Fruit fly (Drosophila melanogaster) whole organism, embryonic: Measurements from ENCODE around the gene Osi21.
A peak's percentile ranks its signal among the peaks of the same experiment; 100 is the strongest.

ENCODE experiments used
- Atf3 ChIP-seq: fragments of 200-800 bp; sonication (Bioruptor generic); optimal IDR thresholded peaks from 3 replicates; lab custom pipeline; 2016; ENCODE audit warnings: missing biosample characterization, missing genetic modification characterization
- CG1024 ChIP-seq: fragments of 200-800 bp; sonication (Bioruptor generic); IDR thresholded peaks from 2 replicates; pipeline ENCODE4 v1.3.6; 2022; ENCODE audit warnings: missing biosample characterization, missing genetic modification characterization
- CG10267 ChIP-seq: fragments of 200-800 bp; sonication (Bioruptor generic); optimal IDR thresholded peaks from 2 replicates; lab custom pipeline; 2018; ENCODE audit warnings: missing biosample characterization, mild to moderate bottlenecking, missing genetic modification characterization, moderate library complexity
- CG10565 ChIP-seq: fragments of 200-800 bp; sonication (Bioruptor generic); optimal IDR thresholded peaks from 3 replicates; lab custom pipeline; 2016; ENCODE audit warnings: missing biosample characterization, mild to moderate bottlenecking, missing genetic modification characterization
- CG11504 ChIP-seq: fragments of 200-800 bp; sonication (Bioruptor generic); optimal IDR thresholded peaks from 3 replicates; lab custom pipeline; 2019; ENCODE audit warnings: missing biosample characterization, mild to moderate bottlenecking, missing genetic modification characterization, moderate library complexity
- CG11696 ChIP-seq: fragments of 200-800 bp; sonication (Bioruptor generic); IDR thresholded peaks from 2 replicates; pipeline ENCODE4 v1.3.6; 2022; ENCODE audit warnings: missing biosample characterization, missing genetic modification characterization
- CG12299 ChIP-seq: fragments of 200-800 bp; sonication (Bioruptor generic); optimal IDR thresholded peaks from 2 replicates; lab custom pipeline; 2018; ENCODE audit warnings: missing biosample characterization, mild to moderate bottlenecking, missing genetic modification characterization
- CG12391 ChIP-seq: fragments of 200-800 bp; sonication (Bioruptor generic); optimal IDR thresholded peaks from 3 replicates; lab custom pipeline; 2018; ENCODE audit warnings: missing biosample characterization, mild to moderate bottlenecking, missing genetic modification characterization, moderate library complexity
- CG13296 ChIP-seq: fragments of 200-800 bp; sonication (Bioruptor generic); optimal IDR thresholded peaks from 3 replicates; lab custom pipeline; 2018; ENCODE audit warnings: missing biosample characterization, mild to moderate bottlenecking, missing genetic modification characterization
- CG15514 ChIP-seq: fragments of 200-800 bp; sonication (Bioruptor generic); optimal IDR thresholded peaks from 3 replicates; lab custom pipeline; 2017; ENCODE audit warnings: missing biosample characterization, missing genetic modification characterization, mild to moderate bottlenecking, moderate library complexity, missing genetic modification reagents
- CG16779 ChIP-seq: fragments of 200-800 bp; sonication (Bioruptor generic); IDR thresholded peaks from 2 replicates; pipeline ENCODE4 v1.3.6; 2022; ENCODE audit warnings: missing biosample characterization, missing genetic modification characterization
- CG17361 ChIP-seq: fragments of 200-800 bp; sonication (Bioruptor generic); IDR thresholded peaks from 3 replicates; pipeline ENCODE4 v1.3.6; 2022; ENCODE audit warnings: missing biosample characterization, missing genetic modification characterization
- CG18599 ChIP-seq: fragments of 200-800 bp; sonication (Bioruptor generic); optimal IDR thresholded peaks from 3 replicates; lab custom pipeline; 2017; ENCODE audit warnings: missing biosample characterization, missing genetic modification characterization, mild to moderate bottlenecking, moderate library complexity, missing genetic modification reagents
- CG2116 ChIP-seq: fragments of 200-800 bp; sonication (Bioruptor generic); optimal IDR thresholded peaks from 3 replicates; lab custom pipeline; 2018; ENCODE audit warnings: missing biosample characterization, mild to moderate bottlenecking, missing genetic modification characterization
- CG2120 ChIP-seq: fragments of 200-800 bp; sonication (Bioruptor generic); optimal IDR thresholded peaks from 3 replicates; lab custom pipeline; 2016; ENCODE audit warnings: missing biosample characterization, missing genetic modification characterization
- CG2129 ChIP-seq: fragments of 200-800 bp; sonication (Bioruptor generic); IDR thresholded peaks from 2 replicates; pipeline ENCODE4 v1.3.6; 2022; ENCODE audit warnings: missing biosample characterization, missing genetic modification characterization; ENCODE audit not compliant: partially characterized antibody
- CG30403 ChIP-seq: fragments of 200-800 bp; sonication (Bioruptor generic); optimal IDR thresholded peaks from 3 replicates; lab custom pipeline; 2016; ENCODE audit warnings: missing biosample characterization, missing genetic modification characterization
- CG31224 ChIP-seq: fragments of 200-800 bp; sonication (Bioruptor generic); IDR thresholded peaks from 2 replicates; pipeline ENCODE4 v1.3.6; 2022; ENCODE audit warnings: missing biosample characterization, missing genetic modification characterization
- CG4854 ChIP-seq: fragments of 200-800 bp; sonication (Bioruptor generic); optimal IDR thresholded peaks from 2 replicates; lab custom pipeline; 2016; ENCODE audit warnings: missing biosample characterization, missing genetic modification characterization, inconsistent platforms
- CoRest ChIP-seq: fragments of 200-800 bp; sonication (Bioruptor generic); optimal IDR thresholded peaks from 3 replicates; lab custom pipeline; 2018; ENCODE audit warnings: missing biosample characterization, mild to moderate bottlenecking, missing genetic modification characterization, moderate library complexity
- Deaf1 ChIP-seq: fragments of 200-800 bp; optimal IDR thresholded peaks from 3 replicates; lab custom pipeline; 2019; ENCODE audit warnings: missing biosample characterization, mild to moderate bottlenecking, missing genetic modification characterization, moderate library complexity
- Ets97D ChIP-seq: fragments of 200-800 bp; sonication (Bioruptor generic); optimal IDR thresholded peaks from 3 replicates; lab custom pipeline; 2016; ENCODE audit warnings: missing biosample characterization, missing genetic modification characterization
- Hr51 ChIP-seq, 2 experiments: fragments of 200-800 bp; sonication (Bioruptor generic); optimal IDR thresholded peaks; 2 replicates in 1 of 2; 3 replicates in 1 of 2; lab custom pipeline; 2016 to 2018; ENCODE audit warnings: missing biosample characterization in 2 of 2, missing genetic modification characterization in 2 of 2, mild to moderate bottlenecking in 1 of 2, moderate library complexity in 1 of 2
- Mad ChIP-seq: fragments of 200-800 bp; sonication (Bioruptor generic); optimal IDR thresholded peaks from 2 replicates; lab custom pipeline; 2016; ENCODE audit warnings: missing biosample characterization, missing genetic modification characterization
- Mrtf ChIP-seq: fragments of 200-800 bp; sonication (Bioruptor generic); IDR thresholded peaks from 3 replicates; pipeline ENCODE4 v1.3.6; 2022; ENCODE audit warnings: missing biosample characterization, missing genetic modification characterization
- Oli ChIP-seq: fragments of 200-800 bp; sonication (Bioruptor generic); optimal IDR thresholded peaks from 2 replicates; lab custom pipeline; 2018; ENCODE audit warnings: missing biosample characterization, mild to moderate bottlenecking, missing genetic modification characterization, moderate library complexity
- Sry-δ ChIP-seq: fragments of 200-800 bp; sonication (Bioruptor generic); optimal IDR thresholded peaks from 2 replicates; lab custom pipeline; 2016; ENCODE audit warnings: missing biosample characterization, missing genetic modification characterization
- TFAM ChIP-seq: fragments of 200-800 bp; sonication (Bioruptor generic); optimal IDR thresholded peaks from 2 replicates; lab custom pipeline; 2017; ENCODE audit warnings: missing biosample characterization, missing genetic modification characterization, inconsistent platforms
- amos ChIP-seq: fragments of 200-800 bp; sonication (Bioruptor generic); IDR thresholded peaks from 2 replicates; pipeline ENCODE4 v1.3.6; 2022; ENCODE audit warnings: missing biosample characterization, missing genetic modification characterization; ENCODE audit not compliant: partially characterized antibody
- aop ChIP-seq: fragments of 200-800 bp; sonication (Bioruptor generic); IDR thresholded peaks from 2 replicates; pipeline ENCODE4 v1.3.6; 2022; ENCODE audit warnings: missing biosample characterization, missing genetic modification characterization
- bsh ChIP-seq, 2 experiments: fragments of 200-800 bp; sonication (Bioruptor generic); optimal IDR thresholded peaks; 2 replicates each; lab custom pipeline; 2017 to 2018; ENCODE audit warnings: mild to moderate bottlenecking in 2 of 2, missing biosample characterization in 2 of 2, missing genetic modification characterization in 2 of 2, moderate library complexity in 1 of 2
- cas ChIP-seq: fragments of 200-800 bp; sonication (Bioruptor generic); IDR thresholded peaks from 2 replicates; pipeline ENCODE4 v1.3.6; 2022; ENCODE audit warnings: missing biosample characterization, missing genetic modification characterization
- dmrt99B ChIP-seq: fragments of 200-800 bp; sonication (Bioruptor generic); optimal IDR thresholded peaks from 2 replicates; lab custom pipeline; 2018; ENCODE audit warnings: missing biosample characterization, mild to moderate bottlenecking, missing genetic modification characterization, moderate library complexity
- esg ChIP-seq: fragments of 200-800 bp; sonication (Bioruptor generic); conservative IDR thresholded peaks from 2 replicates; pipeline ENCODE4 v1.3.6; 2022; ENCODE audit warnings: missing biosample characterization, missing genetic modification characterization
- gem ChIP-seq: fragments of 200-800 bp; sonication (Bioruptor generic); optimal IDR thresholded peaks from 2 replicates; lab custom pipeline; 2019; ENCODE audit warnings: missing biosample characterization, mild to moderate bottlenecking, missing genetic modification characterization, moderate library complexity
- gsb ChIP-seq: fragments of 200-800 bp; sonication (Bioruptor generic); IDR thresholded peaks from 2 replicates; pipeline ENCODE4 v1.3.6; 2022; ENCODE audit warnings: missing biosample characterization, missing genetic modification characterization
- insv ChIP-seq, 2 experiments: fragments of 200-800 bp; sonication (Bioruptor generic); optimal IDR thresholded peaks; 3 replicates each; lab custom pipeline; 2016 to 2018; ENCODE audit warnings: missing biosample characterization in 2 of 2, missing genetic modification characterization in 2 of 2
- lab ChIP-seq: fragments of 200-800 bp; sonication (Bioruptor generic); optimal IDR thresholded peaks from 3 replicates; lab custom pipeline; 2017; ENCODE audit warnings: missing biosample characterization, missing genetic modification characterization, mild to moderate bottlenecking, moderate library complexity, missing genetic modification reagents
- org-1 ChIP-seq: fragments of 200-800 bp; sonication (Bioruptor generic); optimal IDR thresholded peaks from 2 replicates; lab custom pipeline; 2017; ENCODE audit warnings: missing biosample characterization, missing genetic modification characterization
- pb ChIP-seq: fragments of 200-800 bp; sonication (Bioruptor generic); optimal IDR thresholded peaks from 3 replicates; lab custom pipeline; 2016; ENCODE audit warnings: missing biosample characterization, missing genetic modification characterization
- pho ChIP-seq: fragments of 200-800 bp; sonication (Bioruptor generic); optimal IDR thresholded peaks from 2 replicates; lab custom pipeline; 2016; ENCODE audit warnings: missing biosample characterization, missing genetic modification characterization
- phol ChIP-seq: fragments of 200-800 bp; sonication (Bioruptor generic); optimal IDR thresholded peaks from 3 replicates; lab custom pipeline; 2018; ENCODE audit warnings: missing biosample characterization, mild to moderate bottlenecking, missing genetic modification characterization, moderate library complexity
- row ChIP-seq: fragments of 200-800 bp; sonication (Bioruptor generic); IDR thresholded peaks from 3 replicates; pipeline ENCODE4 v1.3.6; 2022; ENCODE audit warnings: missing biosample characterization, missing genetic modification characterization
- run ChIP-seq: fragments of 200-800 bp; sonication (Bioruptor generic); optimal IDR thresholded peaks from 3 replicates; lab custom pipeline; 2018; ENCODE audit warnings: missing biosample characterization, mild to moderate bottlenecking, missing genetic modification characterization
- schlank ChIP-seq: fragments of 200-800 bp; sonication (Bioruptor generic); optimal IDR thresholded peaks from 2 replicates; lab custom pipeline; 2018; ENCODE audit warnings: missing biosample characterization, mild to moderate bottlenecking, missing genetic modification characterization
- sima ChIP-seq: fragments of 200-800 bp; sonication (Bioruptor generic); optimal IDR thresholded peaks from 2 replicates; lab custom pipeline; 2016; ENCODE audit warnings: missing biosample characterization, missing genetic modification characterization
- sqz ChIP-seq: fragments of 200-800 bp; sonication (Bioruptor generic); optimal IDR thresholded peaks from 3 replicates; lab custom pipeline; 2018; ENCODE audit warnings: missing biosample characterization, mild to moderate bottlenecking, missing genetic modification characterization
- tna ChIP-seq: fragments of 200-800 bp; sonication (Bioruptor generic); IDR thresholded peaks from 2 replicates; pipeline ENCODE4 v1.3.6; 2022; ENCODE audit warnings: missing biosample characterization, missing genetic modification characterization; ENCODE audit not compliant: partially characterized antibody
- unpg ChIP-seq: fragments of 200-800 bp; sonication (Bioruptor generic); optimal IDR thresholded peaks from 3 replicates; lab custom pipeline; 2018; ENCODE audit warnings: missing biosample characterization, mild to moderate bottlenecking, missing genetic modification characterization, moderate library complexity
- wek ChIP-seq: fragments of 200-800 bp; sonication (Bioruptor generic); optimal IDR thresholded peaks from 3 replicates; lab custom pipeline; 2018; ENCODE audit warnings: missing biosample characterization, mild to moderate bottlenecking, missing genetic modification characterization, moderate library complexity
- zf30C ChIP-seq: fragments of 200-800 bp; sonication (Bioruptor generic); optimal IDR thresholded peaks from 3 replicates; lab custom pipeline; 2018; ENCODE audit warnings: missing biosample characterization, mild to moderate bottlenecking, missing genetic modification characterization

Gene Osi21

dm6 chr2L:11243912-11244311 is 41.6 kb downstream of the Osi21 start (continued):
- TF ChIP-seq CG2120 (GFP tag; lab: Kevin White, UChicago) (peak; percentile 26), org-1 (GFP tag; lab: Kevin White, UChicago) (peak; percentile 18), CG11504 (tag; lab: Kevin White, UChicago) (peak; percentile 69), run (tag; lab: Kevin White, UChicago) (no peak), CG31224 (no peak), Deaf1 (tag; lab: Kevin White, UChicago) (peak; percentile 87), CG12391 (tag; lab: Kevin White, UChicago) (peak; percentile 27), Hr51 (GFP tag; optimal IDR thresholded peaks at IDR 0.05; lab: Kevin White, UChicago) (peak in 1 of 2 experiments; percentile 46), CG10267 (tag; lab: Kevin White, UChicago) (peak; percentile 9), wek (GFP tag; lab: Kevin White, UChicago) (no peak), CoRest (tag; lab: Kevin White, UChicago) (peak; percentile 34), CG18599 (GFP tag; lab: Kevin White, UChicago) (peak; percentile 29), CG30403 (GFP tag; lab: Kevin White, UChicago) (peak; percentile 21), CG1024 (GFP tag; lab: Robert Waterston, UW) (no peak), amos (GFP tag; lab: Robert Waterston, UW) (no peak), sima (no peak), CG4854 (GFP tag; lab: Kevin White, UChicago) (no peak), CG10565 (GFP tag; lab: Kevin White, UChicago) (no peak), CG15514 (GFP tag; lab: Kevin White, UChicago) (no peak), CG16779 (GFP tag; lab: Robert Waterston, UW) (no peak), gem (tag; lab: Kevin White, UChicago) (peak; percentile 58), esg (no peak), Ets97D (GFP tag; lab: Kevin White, UChicago) (no peak), bsh (GFP tag; optimal IDR thresholded peaks at IDR 0.05; lab: Kevin White, UChicago) (peak in 1 of 2 experiments; percentile 10), TFAM (GFP tag; lab: Kevin White, UChicago) (no peak), phol (tag; lab: Kevin White, UChicago) (no peak), CG2116 (GFP tag; lab: Kevin White, UChicago) (no peak), Sry-δ (GFP tag; lab: Kevin White, UChicago) (no peak), dmrt99B (peak; percentile 42), Mad (GFP tag; lab: Kevin White, UChicago) (no peak), aop (no peak), zf30C (no peak), tna (GFP tag; lab: Robert Waterston, UW) (no peak), CG13296 (GFP tag; lab: Kevin White, UChicago) (no peak), pho (no peak), schlank (tag; lab: Kevin White, UChicago) (no peak), pb (GFP tag; lab: Kevin White, UChicago) (no peak), insv (GFP tag; optimal IDR thresholded peaks at IDR 0.05; lab: Kevin White, UChicago) (no peak), Atf3 (no peak), CG11696 (GFP tag; lab: Robert Waterston, UW) (no peak), unpg (GFP tag; lab: Kevin White, UChicago) (peak; percentile 26), CG12299 (no peak), CG17361 (GFP tag; lab: Robert Waterston, UW) (no peak), Oli (tag; lab: Kevin White, UChicago) (no peak), lab (no peak), Mrtf (no peak), cas (GFP tag; lab: Robert Waterston, UW) (no peak), gsb (GFP tag; lab: Robert Waterston, UW) (no peak), row (0 out of 3 replicates have a peak, but pooled peaks have one; percentile 21), sqz (no peak), CG2129 (GFP tag; lab: Robert Waterston, UW) (no peak)
